Worm (Caenorhabditis elegans) whole organism, midembryonic: ENCODE data around the gene srh-295.

ENCODE experiments used
- klf-2 ChIP-seq: fragments of 200-800 bp; sonication (Bioruptor generic); conservative IDR thresholded peaks from 2 replicates; pipeline ENCODE4 v1.3.6; 2022; ENCODE audit warnings: missing genetic modification reagents, missing genetic modification characterization, missing compliant biosample characterization
- tab-1 ChIP-seq: fragments of 200-800 bp; sonication (Bioruptor generic); IDR thresholded peaks from 2 replicates; pipeline ENCODE4 v1.3.6; 2022; ENCODE audit warnings: missing genetic modification characterization, missing compliant biosample characterization

ce11 chrV:15290995-15291394 is 39.4 kb upstream of the srh-295 start, which contains the start of gene cyp-34A2:
- TF ChIP-seq tab-1 (GFP tag; lab: Robert Waterston, UW) (no peak), klf-2 (GFP tag; lab: Robert Waterston, UW) (no peak)
